Fruit fly (Drosophila melanogaster): ENCODE data around the gene CG18302.

The CG18302 gene

DNA sequence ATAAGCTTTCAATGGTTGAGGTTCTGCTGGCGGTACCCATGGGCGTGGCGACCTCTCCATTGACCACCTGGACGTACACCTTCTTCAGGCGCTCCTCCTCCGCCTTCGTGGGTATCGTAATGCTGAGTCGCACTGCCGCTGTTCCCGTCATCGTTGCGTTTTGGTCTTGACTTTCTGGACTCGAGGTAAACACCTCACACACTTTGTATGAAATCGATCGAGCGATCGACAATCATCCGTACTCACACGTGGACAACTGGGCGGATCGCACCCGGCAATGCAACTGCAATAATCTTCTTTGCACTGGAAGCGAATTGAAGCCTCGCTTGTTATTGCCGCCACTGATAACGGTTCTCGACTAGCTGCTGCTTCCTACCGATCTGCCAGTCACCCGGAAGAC is 24.0 kb upstream of the CG18302 start, which contains the start of gene CG7384:
Gene CG7384, minus strand, starts transcription at position 366 of the 400 bp plus-strand sequence.
- no peak for TF ChIP-seq CG17801 (GFP tag; optimal IDR thresholded peaks at IDR 0.05; ENCODE audit: partially characterized antibody)

- no peak for TF ChIP-seq CG17801 (GFP tag; optimal IDR thresholded peaks at IDR 0.05; ENCODE audit: partially characterized antibody)
These were observed 23.3 kb upstream of the CG18302 start for dm6 chr2L:10510843-10511242.

DNA sequence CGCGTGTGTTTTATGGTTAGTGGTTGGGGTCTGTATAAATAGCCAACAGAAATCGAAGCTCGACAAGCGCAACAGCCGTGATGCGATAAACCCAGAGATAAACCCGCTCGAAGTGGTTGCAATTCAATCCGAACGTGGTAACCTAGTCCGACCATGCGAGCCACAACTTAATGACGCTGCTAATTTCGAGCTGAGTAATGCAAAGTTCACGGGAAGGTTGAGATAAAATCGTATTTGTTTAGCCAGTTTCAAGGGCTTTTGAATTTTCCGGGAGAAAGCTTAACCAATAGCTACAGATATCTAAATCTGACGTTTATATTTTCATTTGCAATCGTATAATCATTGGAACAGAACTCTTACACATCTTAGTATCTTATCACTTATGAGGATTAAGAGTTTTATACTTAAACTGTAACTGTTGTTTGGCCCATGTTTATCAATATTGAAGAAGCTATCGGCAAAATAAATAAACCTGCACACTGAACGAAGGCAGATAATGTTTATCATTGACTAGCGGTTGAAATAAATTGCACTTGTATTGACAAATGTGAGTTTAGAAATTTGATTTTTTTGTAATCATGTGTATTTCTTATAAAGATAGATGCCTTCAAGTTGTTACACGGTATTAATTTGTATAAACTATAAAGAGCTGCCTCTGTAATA is 20.2 kb upstream of the CG18302 start:
- no peak for TF ChIP-seq CG17801 (GFP tag; optimal IDR thresholded peaks at IDR 0.05; ENCODE audit: partially characterized antibody)

DNA sequence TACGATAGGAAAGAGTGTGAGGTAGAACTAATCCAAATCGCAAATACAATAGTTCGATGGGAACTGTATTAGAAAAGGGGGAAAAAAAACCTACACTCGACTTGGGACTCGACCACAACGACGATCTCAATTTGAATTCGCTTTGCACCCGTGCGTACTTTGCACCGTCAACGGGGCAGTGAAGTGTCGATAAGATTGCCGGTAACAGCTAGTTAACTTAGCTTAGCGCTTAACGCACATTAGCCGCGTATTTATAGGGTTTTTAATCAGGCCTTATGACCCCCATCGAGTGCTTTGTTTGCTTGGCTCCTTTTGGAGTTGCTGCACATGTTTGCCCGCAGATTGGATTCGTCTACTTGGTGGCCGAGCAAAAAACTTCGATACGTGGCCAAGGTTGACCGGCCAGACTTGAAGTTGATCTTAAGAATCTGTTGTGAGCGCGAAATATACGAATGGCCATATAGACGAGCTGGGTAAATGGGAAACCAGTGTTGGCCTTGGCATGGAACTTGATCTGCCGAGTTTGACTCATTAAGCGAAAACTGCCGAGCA is 19.5 kb upstream of the CG18302 start:
- TF ChIP-seq CG17801 (GFP tag; optimal IDR thresholded peaks at IDR 0.05; ENCODE audit: partially characterized antibody): no peak

DNA sequence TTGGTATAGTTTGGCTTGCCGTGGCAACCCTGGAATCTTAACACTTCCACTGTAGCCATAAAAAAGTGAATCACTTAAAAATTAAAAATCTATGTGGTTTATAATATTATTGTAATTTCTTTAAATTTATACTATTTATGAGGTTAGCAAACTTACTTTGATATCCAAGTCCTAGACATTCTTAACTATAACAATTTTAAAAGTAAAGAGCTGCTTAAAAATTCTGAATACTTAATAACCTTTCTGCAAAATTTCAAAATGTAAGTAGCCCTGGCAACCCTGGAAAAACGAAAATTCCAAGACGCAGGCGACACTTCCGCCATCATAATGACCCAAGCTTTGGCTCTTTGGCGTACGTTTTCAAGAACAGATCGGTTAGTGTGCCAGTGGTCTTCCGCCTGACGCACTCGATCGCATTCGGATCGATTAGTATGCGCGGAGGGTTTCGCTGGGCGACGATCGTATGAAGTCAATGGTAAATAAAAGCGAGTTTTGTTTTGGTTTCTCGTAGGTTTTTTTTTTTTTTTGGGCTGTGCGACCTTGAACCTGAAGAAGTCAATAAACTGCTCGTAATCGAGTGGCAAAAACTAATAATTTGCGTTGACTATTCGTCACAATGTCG is 18.5 kb upstream of the CG18302 start:
- TF ChIP-seq CG17801 (GFP tag; optimal IDR thresholded peaks at IDR 0.05; ENCODE audit: partially characterized antibody): no peak

DNA sequence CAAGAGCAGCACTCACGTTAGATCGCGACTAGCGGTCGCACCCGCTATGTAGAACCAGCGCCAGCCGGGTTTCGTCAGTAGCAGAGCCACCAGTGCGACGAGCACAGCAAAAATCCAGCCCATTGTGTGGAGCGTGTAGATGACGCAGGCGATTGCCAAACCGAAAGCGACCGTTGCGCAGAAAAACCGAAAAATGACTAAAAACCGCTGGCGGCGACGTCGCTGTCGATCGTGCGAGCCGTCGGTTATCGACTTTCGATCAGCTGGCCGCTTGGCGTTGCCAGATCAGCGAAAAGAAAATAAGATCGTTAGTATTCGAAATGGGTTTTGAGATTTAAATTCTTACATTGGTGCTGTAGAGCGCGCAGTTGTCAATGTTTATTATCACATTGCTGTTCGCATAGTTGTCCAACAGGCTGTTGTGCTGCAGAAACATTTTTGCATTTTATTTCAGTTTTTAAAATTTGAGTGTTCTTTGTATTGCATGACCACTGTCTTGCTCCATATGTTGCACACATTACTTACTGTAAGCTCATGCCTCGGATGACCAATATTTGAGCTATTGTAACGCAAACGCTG is 17.6 kb upstream of the CG18302 start:
- TF ChIP-seq CG17801 (GFP tag; optimal IDR thresholded peaks at IDR 0.05; ENCODE audit: partially characterized antibody): no peak

dm6 chr2L:10517085-10517484 is 17.0 kb upstream of the CG18302 start, which contains the start of the genes Fatp1 and Lrr47:
TSS of gene Fatp1 (minus strand) at chr2L:10517218.
TSS of gene Lrr47 (plus strand) at chr2L:10517335.
- TF ChIP-seq CG17801 (GFP tag; optimal IDR thresholded peaks at IDR 0.05; ENCODE audit: partially characterized antibody): no peak

DNA sequence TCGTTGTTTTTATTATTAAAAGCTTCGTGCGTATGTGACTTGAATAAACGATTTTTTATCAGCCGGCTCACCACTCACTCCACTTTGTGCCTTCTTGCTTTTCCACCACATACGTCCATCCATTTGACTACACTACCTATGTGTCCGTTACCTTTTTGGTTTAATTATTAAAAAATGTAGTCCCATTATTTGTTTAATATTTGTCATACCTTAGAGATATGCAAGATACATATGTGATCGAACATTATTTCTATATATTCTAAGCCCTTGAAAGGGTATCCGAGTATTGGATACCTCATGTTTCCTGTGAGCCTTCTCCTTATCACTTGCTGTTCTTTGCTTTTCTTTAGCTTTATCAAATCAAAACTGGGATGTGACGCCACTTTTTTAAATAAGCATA is 14.9 kb upstream of the CG18302 start:
- TF ChIP-seq CG17801 (GFP tag; optimal IDR thresholded peaks at IDR 0.05; ENCODE audit: partially characterized antibody): no peak

- no peak for TF ChIP-seq CG17801 (GFP tag; optimal IDR thresholded peaks at IDR 0.05; ENCODE audit: partially characterized antibody)
These were observed 11.8 kb upstream of the CG18302 start for dm6 chr2L:10522174-10522893.

dm6 chr2L:10526953-10527584 is 7.1 kb upstream of the CG18302 start, which contains the start of gene Lip4:
TSS of gene Lip4 (plus strand) at chr2L:10527572.
- TF ChIP-seq CG17801 (GFP tag; optimal IDR thresholded peaks at IDR 0.05; ENCODE audit: partially characterized antibody): peak; percentile 86

DNA sequence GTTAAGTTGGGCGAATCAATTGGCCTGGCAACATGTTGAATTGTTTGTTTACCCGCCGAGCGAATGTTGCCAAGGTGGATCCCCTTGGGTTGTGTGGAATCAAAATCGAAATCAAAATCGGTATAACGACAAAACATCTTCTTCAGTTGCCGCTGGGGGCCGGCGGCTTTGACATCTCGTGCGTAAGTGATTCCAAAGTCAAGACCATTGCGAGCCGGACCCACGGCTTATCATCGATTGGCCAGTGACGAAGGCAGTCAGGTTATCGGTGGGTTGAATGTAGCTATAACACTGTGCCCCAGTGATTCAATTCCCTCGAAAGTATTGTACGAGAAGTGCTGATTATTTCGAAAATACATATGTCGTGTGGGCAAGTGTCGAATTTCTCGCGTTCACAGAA is 5.1 kb upstream of the CG18302 start:
- TF ChIP-seq CG17801 (GFP tag; optimal IDR thresholded peaks at IDR 0.05; ENCODE audit: partially characterized antibody): no peak

DNA sequence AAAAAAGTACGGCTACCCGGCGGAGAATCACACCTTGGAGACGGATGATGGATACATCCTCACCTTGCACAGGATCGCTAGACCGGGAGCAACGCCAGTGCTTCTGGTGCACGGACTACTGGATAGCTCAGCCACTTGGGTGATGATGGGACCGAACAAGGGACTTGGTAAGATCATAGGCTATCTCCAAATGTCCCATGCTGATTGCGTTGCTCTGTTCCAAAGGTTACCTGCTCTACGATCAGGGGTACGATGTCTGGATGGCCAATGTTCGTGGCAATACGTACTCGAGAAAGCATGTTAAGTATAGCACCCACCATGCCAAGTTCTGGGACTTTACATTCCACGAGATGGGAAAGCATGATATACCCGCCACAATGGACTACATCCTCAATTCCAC is 4.0 kb upstream of the CG18302 start:
- TF ChIP-seq CG17801 (GFP tag; optimal IDR thresholded peaks at IDR 0.05; ENCODE audit: partially characterized antibody): no peak

dm6 chr2L:10531521-10531920 is 2.6 kb upstream of the CG18302 start, which contains the start of gene CG18301:
TSS of gene CG18301 (plus strand) at chr2L:10531821.
- TF ChIP-seq CG17801 (GFP tag; optimal IDR thresholded peaks at IDR 0.05; ENCODE audit: partially characterized antibody): no peak

dm6 chr2L:10539360-10539759 is 5.2 kb downstream of the CG18302 start:
- TF ChIP-seq CG17801 (GFP tag; optimal IDR thresholded peaks at IDR 0.05; ENCODE audit: partially characterized antibody): no peak
